Fruit fly (Drosophila melanogaster) whole organism, embryonic: ENCODE measurements around the gene retm.

Source experiments
- ATbp ChIP-seq: fragments of 200-800 bp; sonication (Bioruptor generic); optimal IDR thresholded peaks from 2 replicates; lab custom pipeline; 2017; ENCODE audit warnings: missing biosample characterization, mild to moderate bottlenecking, missing genetic modification characterization, missing genetic modification reagents
- Atf6 ChIP-seq: fragments of 200-800 bp; sonication (Bioruptor generic); IDR thresholded peaks from 2 replicates; pipeline ENCODE4 v1.3.6; 2022; ENCODE audit warnings: missing biosample characterization, missing genetic modification characterization
- BtbVII ChIP-seq: fragments of 200-800 bp; sonication (Bioruptor generic); optimal IDR thresholded peaks from 3 replicates; lab custom pipeline; 2017; ENCODE audit warnings: missing biosample characterization, mild to moderate bottlenecking, missing genetic modification characterization
- CG10321 ChIP-seq: fragments of 200-800 bp; sonication (Bioruptor generic); IDR thresholded peaks from 2 replicates; pipeline ENCODE4 v1.3.6; 2022; ENCODE audit warnings: missing biosample characterization, missing genetic modification characterization
- CG10959 ChIP-seq: fragments of 200-800 bp; sonication (Bioruptor generic); IDR thresholded peaks from 2 replicates; pipeline ENCODE4 v1.3.6; 2022; ENCODE audit warnings: missing biosample characterization, missing genetic modification characterization
- CG11456 ChIP-seq: fragments of 200-800 bp; sonication (Bioruptor generic); IDR thresholded peaks from 3 replicates; pipeline ENCODE4 v1.3.6; 2022; ENCODE audit warnings: missing biosample characterization, missing genetic modification characterization
- CG12071 ChIP-seq: fragments of 200-800 bp; sonication (Bioruptor generic); optimal IDR thresholded peaks from 3 replicates; lab custom pipeline; 2018; ENCODE audit warnings: missing biosample characterization, mild to moderate bottlenecking, missing genetic modification characterization
- CG13296 ChIP-seq: fragments of 200-800 bp; sonication (Bioruptor generic); optimal IDR thresholded peaks from 3 replicates; lab custom pipeline; 2018; ENCODE audit warnings: missing biosample characterization, mild to moderate bottlenecking, missing genetic modification characterization
- CG15601 ChIP-seq: fragments of 200-800 bp; sonication (Bioruptor generic); optimal IDR thresholded peaks from 3 replicates; lab custom pipeline; 2019; ENCODE audit warnings: missing biosample characterization, mild to moderate bottlenecking, missing genetic modification characterization, moderate library complexity
- CG16813 ChIP-seq: fragments of 200-800 bp; sonication (Bioruptor generic); IDR thresholded peaks from 3 replicates; pipeline ENCODE4 v1.3.6; 2022; ENCODE audit warnings: missing biosample characterization, missing genetic modification characterization; ENCODE audit not compliant: partially characterized antibody
- CG17385 ChIP-seq: fragments of 200-800 bp; sonication (Bioruptor generic); optimal IDR thresholded peaks from 3 replicates; lab custom pipeline; 2018; ENCODE audit warnings: missing biosample characterization, mild to moderate bottlenecking, missing genetic modification characterization
- CG17568 ChIP-seq: fragments of 200-800 bp; sonication (Bioruptor generic); optimal IDR thresholded peaks from 2 replicates; lab custom pipeline; 2018; ENCODE audit warnings: missing biosample characterization, mild to moderate bottlenecking, missing genetic modification characterization, moderate library complexity
- CG1792 ChIP-seq: fragments of 200-800 bp; sonication (Bioruptor generic); optimal IDR thresholded peaks from 2 replicates; lab custom pipeline; 2016; ENCODE audit warnings: missing biosample characterization, missing genetic modification characterization
- CG2116 ChIP-seq: fragments of 200-800 bp; sonication (Bioruptor generic); optimal IDR thresholded peaks from 3 replicates; lab custom pipeline; 2018; ENCODE audit warnings: missing biosample characterization, mild to moderate bottlenecking, missing genetic modification characterization
- CG33213 ChIP-seq: fragments of 200-800 bp; sonication (Bioruptor generic); optimal IDR thresholded peaks from 3 replicates; lab custom pipeline; 2016; ENCODE audit warnings: missing biosample characterization, missing genetic modification characterization
- CG4617 ChIP-seq: fragments of 200-800 bp; sonication (Bioruptor generic); optimal IDR thresholded peaks from 3 replicates; lab custom pipeline; 2016; ENCODE audit warnings: missing biosample characterization, missing genetic modification characterization, borderline replicate concordance
- CG6813 ChIP-seq: fragments of 200-800 bp; sonication (Bioruptor generic); optimal IDR thresholded peaks from 2 replicates; lab custom pipeline; 2017; ENCODE audit warnings: missing biosample characterization, missing genetic modification characterization, mild to moderate bottlenecking, moderate library complexity, missing genetic modification reagents
- CG6854 ChIP-seq: fragments of 200-800 bp; sonication (Bioruptor generic); optimal IDR thresholded peaks from 3 replicates; lab custom pipeline; 2017; ENCODE audit warnings: missing biosample characterization, mild to moderate bottlenecking, missing genetic modification characterization
- CHES-1-like ChIP-seq: fragments of 200-800 bp; sonication (Bioruptor generic); optimal IDR thresholded peaks from 2 replicates; lab custom pipeline; 2016; ENCODE audit warnings: missing biosample characterization, missing genetic modification characterization
- Camta ChIP-seq: fragments of 200-800 bp; sonication (Bioruptor generic); optimal IDR thresholded peaks from 2 replicates; lab custom pipeline; 2016; ENCODE audit warnings: missing biosample characterization, missing genetic modification characterization
- D ChIP-seq, 2 experiments: fragments of 200-800 bp in 1 of 2; fragments of >200 bp in 1 of 2; sonication (Bioruptor generic) in 1 of 2; optimal IDR thresholded peaks; 2 replicates in 1 of 2; 3 replicates in 1 of 2; lab custom pipeline; 2017; ENCODE audit warnings: mild to moderate bottlenecking in 1 of 2, missing biosample characterization in 1 of 2, missing genetic modification characterization in 1 of 2, missing genetic modification reagents in 1 of 2
- Drgx ChIP-seq: fragments of 200-800 bp; sonication (Bioruptor generic); IDR thresholded peaks from 2 replicates; pipeline ENCODE4 v1.3.6; 2022; ENCODE audit warnings: missing biosample characterization, missing genetic modification characterization
- Gsc ChIP-seq: fragments of 200-800 bp; sonication (Bioruptor generic); IDR thresholded peaks from 2 replicates; pipeline ENCODE4 v1.3.6; 2022; ENCODE audit warnings: missing biosample characterization, missing genetic modification characterization
- Med ChIP-seq: fragments of 200-800 bp; sonication (Bioruptor generic); peaks from one replicate; lab custom pipeline; 2016; ENCODE audit warnings: missing biosample characterization, missing genetic modification characterization, mild to moderate bottlenecking, inconsistent platforms, moderate library complexity
- TFAM ChIP-seq: fragments of 200-800 bp; sonication (Bioruptor generic); optimal IDR thresholded peaks from 2 replicates; lab custom pipeline; 2017; ENCODE audit warnings: missing biosample characterization, missing genetic modification characterization, inconsistent platforms
- ab ChIP-seq: fragments of 200-800 bp; sonication (Bioruptor generic); optimal IDR thresholded peaks from 2 replicates; lab custom pipeline; 2016; ENCODE audit warnings: missing biosample characterization, missing genetic modification characterization
- al ChIP-seq: fragments of 200-800 bp; sonication (Bioruptor generic); IDR thresholded peaks from 2 replicates; pipeline ENCODE4 v1.3.6; 2022; ENCODE audit warnings: missing biosample characterization, missing genetic modification characterization
- ase ChIP-seq: fragments of 200-800 bp; sonication (Bioruptor generic); IDR thresholded peaks from 3 replicates; pipeline ENCODE4 v1.3.6; 2022; ENCODE audit warnings: missing biosample characterization, missing genetic modification characterization
- ash1 ChIP-seq: fragments of 200-800 bp; sonication (Bioruptor generic); optimal IDR thresholded peaks from 2 replicates; lab custom pipeline; 2018; ENCODE audit warnings: missing biosample characterization, mild to moderate bottlenecking, missing genetic modification characterization
- bcd ChIP-seq: fragments of 200-800 bp; sonication (Bioruptor generic); optimal IDR thresholded peaks from 2 replicates; lab custom pipeline; 2017; ENCODE audit warnings: missing biosample characterization, mild to moderate bottlenecking, missing genetic modification characterization
- bsh ChIP-seq, 2 experiments: fragments of 200-800 bp; sonication (Bioruptor generic); optimal IDR thresholded peaks; 2 replicates each; lab custom pipeline; 2017 to 2018; ENCODE audit warnings: mild to moderate bottlenecking in 2 of 2, missing biosample characterization in 2 of 2, missing genetic modification characterization in 2 of 2, moderate library complexity in 1 of 2
- ci ChIP-seq: fragments of 200-800 bp; sonication (Bioruptor generic); IDR thresholded peaks from 3 replicates; pipeline ENCODE4 v1.3.6; 2022; ENCODE audit warnings: missing biosample characterization, missing genetic modification characterization
- eyg ChIP-seq: fragments of 200-800 bp; sonication (Bioruptor generic); optimal IDR thresholded peaks from 3 replicates; lab custom pipeline; 2016; ENCODE audit warnings: missing biosample characterization, missing genetic modification characterization
- fd3F ChIP-seq: fragments of 200-800 bp; sonication (Bioruptor generic); optimal IDR thresholded peaks from 2 replicates; lab custom pipeline; 2018; ENCODE audit warnings: missing biosample characterization, mild to moderate bottlenecking, missing genetic modification characterization, moderate library complexity
- fd96Cb ChIP-seq: fragments of 200-800 bp; sonication (Bioruptor generic); optimal IDR thresholded peaks from 2 replicates; lab custom pipeline; 2018; ENCODE audit warnings: missing biosample characterization, mild to moderate bottlenecking, missing genetic modification characterization, moderate library complexity
- fu2 ChIP-seq: fragments of 200-800 bp; sonication (Bioruptor generic); optimal IDR thresholded peaks from 2 replicates; lab custom pipeline; 2016; ENCODE audit warnings: missing biosample characterization, missing genetic modification characterization
- gro ChIP-seq: fragments of 200-800 bp; sonication (Bioruptor generic); optimal IDR thresholded peaks from 2 replicates; lab custom pipeline; 2016; ENCODE audit warnings: missing biosample characterization, missing genetic modification characterization
- ham ChIP-seq: fragments of 200-800 bp; sonication (Bioruptor generic); IDR thresholded peaks from 2 replicates; pipeline ENCODE4 v1.3.6; 2022; ENCODE audit warnings: missing biosample characterization, missing genetic modification characterization
- inv ChIP-seq: fragments of 200-800 bp; sonication (Bioruptor generic); IDR thresholded peaks from 2 replicates; pipeline ENCODE4 v1.3.6; 2022; ENCODE audit warnings: missing biosample characterization, missing genetic modification characterization; ENCODE audit not compliant: partially characterized antibody
- ken ChIP-seq: fragments of 200-800 bp; sonication (Bioruptor generic); IDR thresholded peaks from 3 replicates; pipeline ENCODE4 v1.3.6; 2022; ENCODE audit warnings: missing biosample characterization, missing genetic modification characterization
- lbe ChIP-seq: fragments of 200-800 bp; sonication (Bioruptor generic); optimal IDR thresholded peaks from 2 replicates; lab custom pipeline; 2016; ENCODE audit warnings: missing biosample characterization, mild to moderate bottlenecking, missing genetic modification characterization
- maf-S ChIP-seq: fragments of 200-800 bp; sonication (Bioruptor generic); optimal IDR thresholded peaks from 2 replicates; lab custom pipeline; 2016; ENCODE audit warnings: missing biosample characterization, missing genetic modification characterization
- pnt ChIP-seq: fragments of 200-800 bp; sonication (Bioruptor generic); optimal IDR thresholded peaks from 3 replicates; lab custom pipeline; 2016; ENCODE audit warnings: missing biosample characterization, missing genetic modification characterization
- prd ChIP-seq, 3 experiments: fragments of >200 bp in 2 of 3; fragments of 200-800 bp in 1 of 3; sonication (Bioruptor generic) in 1 of 3; optimal IDR thresholded peaks in 2 of 3; IDR thresholded peaks in 1 of 3; 2 replicates in 2 of 3; 3 replicates in 1 of 3; pipeline versions ENCODE4 v1.3.6 to Lab custom; 2017 to 2022; ENCODE audit warnings: missing biosample characterization in 1 of 3, missing genetic modification characterization in 1 of 3
- psq ChIP-seq: fragments of 200-800 bp; sonication (Bioruptor generic); optimal IDR thresholded peaks from 2 replicates; lab custom pipeline; 2017; ENCODE audit warnings: missing biosample characterization, missing genetic modification characterization
- sqz ChIP-seq: fragments of 200-800 bp; sonication (Bioruptor generic); optimal IDR thresholded peaks from 3 replicates; lab custom pipeline; 2018; ENCODE audit warnings: missing biosample characterization, mild to moderate bottlenecking, missing genetic modification characterization
- tgo ChIP-seq: fragments of 200-800 bp; sonication (Bioruptor generic); IDR thresholded peaks from 3 replicates; pipeline ENCODE4 v1.3.6; 2022; ENCODE audit warnings: missing biosample characterization, missing genetic modification characterization
- tin ChIP-seq: fragments of 200-800 bp; sonication (Bioruptor generic); optimal IDR thresholded peaks from 3 replicates; lab custom pipeline; 2016; ENCODE audit warnings: missing biosample characterization, missing genetic modification characterization
- tio ChIP-seq: fragments of 200-800 bp; sonication (Bioruptor generic); optimal IDR thresholded peaks from 2 replicates; lab custom pipeline; 2017; ENCODE audit warnings: missing biosample characterization, missing genetic modification characterization, inconsistent platforms
- tll ChIP-seq, 2 experiments: fragments of 200-800 bp in 1 of 2; fragments of >200 bp in 1 of 2; sonication (Bioruptor generic) in 1 of 2; optimal IDR thresholded peaks; 2 replicates each; lab custom pipeline; 2017 to 2019; ENCODE audit warnings: missing biosample characterization in 2 of 2, missing genetic modification characterization in 2 of 2, mild to moderate bottlenecking in 1 of 2, moderate library complexity in 1 of 2
- trem ChIP-seq: fragments of 200-800 bp; optimal IDR thresholded peaks from 3 replicates; lab custom pipeline; 2019; ENCODE audit warnings: missing biosample characterization, mild to moderate bottlenecking, missing genetic modification characterization, moderate library complexity
- ttk ChIP-seq: fragments of 200-800 bp; sonication (Bioruptor generic); IDR thresholded peaks from 2 replicates; pipeline ENCODE4 v2.1.2; 2022; ENCODE audit warnings: missing biosample characterization, missing genetic modification characterization
- wek ChIP-seq: fragments of 200-800 bp; sonication (Bioruptor generic); optimal IDR thresholded peaks from 3 replicates; lab custom pipeline; 2018; ENCODE audit warnings: missing biosample characterization, mild to moderate bottlenecking, missing genetic modification characterization, moderate library complexity

retm gene

dm6 chr2L:6463392-6463791 lies 7.7 kb upstream of the retm start (continued):
- TF ChIP-seq D (optimal IDR thresholded peaks at IDR 0.05; lab: Kevin White, UChicago) (no peak), D (GFP tag; optimal IDR thresholded peaks at IDR 0.05; lab: Kevin White, UChicago) (no peak), ATbp (no peak), CG11456 (GFP tag; lab: Robert Waterston, UW) (0 out of 3 replicates have a peak, but pooled peaks have one; percentile 8), CG17568 (GFP tag; lab: Kevin White, UChicago) (no peak), sqz (GFP tag; lab: Kevin White, UChicago) (no peak), ase (GFP tag; lab: Robert Waterston, UW) (no peak), Atf6 (GFP tag; lab: Robert Waterston, UW) (no peak), psq (no peak), CG15601 (tag; lab: Kevin White, UChicago) (no peak), bcd (GFP tag; lab: Kevin White, UChicago) (no peak), prd (optimal IDR thresholded peaks at IDR 0.05; lab: Kevin White, UChicago) (no peak), prd (GFP tag; IDR thresholded peaks at IDR 0.05; lab: Robert Waterston, UW) (0 out of 3 replicates have a peak, but pooled peaks have one; percentile 24), CG6854 (GFP tag; lab: Kevin White, UChicago) (no peak), Camta (no peak), BtbVII (no peak), CHES-1-like (no peak), lbe (GFP tag; lab: Kevin White, UChicago) (no peak), ham (GFP tag; lab: Robert Waterston, UW) (no peak), Gsc (no peak), CG12071 (GFP tag; lab: Kevin White, UChicago) (no peak), CG1792 (GFP tag; lab: Kevin White, UChicago) (no peak), CG6813 (no peak), TFAM (no peak), gro (no peak), CG16813 (no peak), Med (peak; percentile 10), maf-S (GFP tag; lab: Kevin White, UChicago) (no peak), ash1 (no peak), fd96Cb (tag; lab: Kevin White, UChicago) (no peak), inv (no peak), ab (GFP tag; lab: Kevin White, UChicago) (no peak), tgo (GFP tag; lab: Robert Waterston, UW) (no peak), Drgx (peak; percentile 8; the same call in 1 of the 2 replicates), CG17385 (GFP tag; lab: Kevin White, UChicago) (no peak), fd3F (GFP tag; lab: Kevin White, UChicago) (no peak), tio (GFP tag; lab: Kevin White, UChicago) (no peak), CG33213 (GFP tag; lab: Kevin White, UChicago) (no peak), pnt (GFP tag; lab: Kevin White, UChicago) (no peak), fu2 (no peak), tll (GFP tag; optimal IDR thresholded peaks at IDR 0.05; lab: Kevin White, UChicago) (no peak), tin (GFP tag; lab: Kevin White, UChicago) (no peak), wek (GFP tag; lab: Kevin White, UChicago) (no peak)

- TF ChIP-seq CG4617 (GFP tag; lab: Kevin White, UChicago): no peak
- TF ChIP-seq trem (tag; lab: Kevin White, UChicago): no peak
- no peak for TF ChIP-seq CG10959 (GFP tag; lab: Robert Waterston, UW)
- TF ChIP-seq CG13296 (GFP tag; lab: Kevin White, UChicago): peak; percentile 36
- peak; percentile 7 for TF ChIP-seq CG2116 (GFP tag; lab: Kevin White, UChicago)
- no peak for TF ChIP-seq al (GFP tag; lab: Robert Waterston, UW)
- 0 out of 3 replicates have a peak, but pooled peaks have one; percentile 67 for TF ChIP-seq ci (GFP tag; lab: Robert Waterston, UW)
- no peak for TF ChIP-seq ttk (GFP tag; lab: Robert Waterston, UW)
- TF ChIP-seq eyg: peak; percentile 10
- TF ChIP-seq Med: peak; percentile 43
- peak in 1 of 2 experiments; percentile 13 for TF ChIP-seq bsh (GFP tag; optimal IDR thresholded peaks at IDR 0.05; lab: Kevin White, UChicago)
- TF ChIP-seq ken (GFP tag; lab: Robert Waterston, UW): peak; percentile 21; the same call in 1 of the 3 replicates
- 0 out of 2 replicates have a peak, but pooled peaks have one; percentile 35 for TF ChIP-seq CG10321 (GFP tag; lab: Robert Waterston, UW)
Measured at dm6 chr2L:6462259-6462658, 6.5 kb upstream of the retm start.
